Fruit fly (Drosophila melanogaster) whole organism, embryonic: ENCODE data around the gene Ku80.

ENCODE experiments used
- CG10366 ChIP-seq: fragments of 200-800 bp; sonication (Bioruptor generic); IDR thresholded peaks from 2 replicates; pipeline ENCODE4 v1.3.6; 2022; ENCODE audit warnings: missing biosample characterization, missing genetic modification characterization
- CG10565 ChIP-seq: fragments of 200-800 bp; sonication (Bioruptor generic); optimal IDR thresholded peaks from 3 replicates; lab custom pipeline; 2016; ENCODE audit warnings: missing biosample characterization, mild to moderate bottlenecking, missing genetic modification characterization
- CG12071 ChIP-seq: fragments of 200-800 bp; sonication (Bioruptor generic); optimal IDR thresholded peaks from 3 replicates; lab custom pipeline; 2018; ENCODE audit warnings: missing biosample characterization, mild to moderate bottlenecking, missing genetic modification characterization
- CG12236 ChIP-seq: fragments of 200-800 bp; sonication (Bioruptor generic); optimal IDR thresholded peaks from 2 replicates; lab custom pipeline; 2016; ENCODE audit warnings: missing biosample characterization, missing genetic modification characterization
- CG14710 ChIP-seq: fragments of 200-800 bp; sonication (Bioruptor generic); optimal IDR thresholded peaks from 3 replicates; lab custom pipeline; 2019; ENCODE audit warnings: missing biosample characterization, mild to moderate bottlenecking, missing genetic modification characterization, moderate library complexity
- CG15696 ChIP-seq: fragments of 200-800 bp; sonication (Bioruptor generic); optimal IDR thresholded peaks from 2 replicates; lab custom pipeline; 2019; ENCODE audit warnings: missing biosample characterization, mild to moderate bottlenecking, missing genetic modification characterization, moderate library complexity
- CG17568 ChIP-seq: fragments of 200-800 bp; sonication (Bioruptor generic); optimal IDR thresholded peaks from 2 replicates; lab custom pipeline; 2018; ENCODE audit warnings: missing biosample characterization, mild to moderate bottlenecking, missing genetic modification characterization, moderate library complexity
- CG17829 ChIP-seq: fragments of 200-800 bp; optimal IDR thresholded peaks from 2 replicates; lab custom pipeline; 2019; ENCODE audit warnings: missing biosample characterization, mild to moderate bottlenecking, missing genetic modification characterization, moderate library complexity
- CG2678 ChIP-seq: fragments of 200-800 bp; sonication (Bioruptor generic); optimal IDR thresholded peaks from 3 replicates; lab custom pipeline; 2019; ENCODE audit warnings: missing biosample characterization, mild to moderate bottlenecking, missing genetic modification characterization, moderate library complexity
- CG6175 ChIP-seq: fragments of 200-800 bp; sonication (Bioruptor generic); IDR thresholded peaks from 3 replicates; pipeline ENCODE4 v1.3.6; 2022; ENCODE audit warnings: missing biosample characterization, missing genetic modification characterization
- CG7372 ChIP-seq: fragments of 200-800 bp; sonication (Bioruptor generic); IDR thresholded peaks from 2 replicates; pipeline ENCODE4 v1.3.6; 2022; ENCODE audit warnings: missing biosample characterization, missing genetic modification characterization
- CG8359 ChIP-seq: fragments of 200-800 bp; sonication (Bioruptor generic); optimal IDR thresholded peaks from 2 replicates; lab custom pipeline; 2017; ENCODE audit warnings: missing biosample characterization, mild to moderate bottlenecking, missing genetic modification characterization, borderline replicate concordance
- CG8944 ChIP-seq: fragments of 200-800 bp; sonication (Bioruptor generic); optimal IDR thresholded peaks from 3 replicates; lab custom pipeline; 2016; ENCODE audit warnings: missing biosample characterization, missing genetic modification characterization
- CTCF ChIP-seq: fragments of 200-800 bp; sonication (Bioruptor generic); optimal IDR thresholded peaks from 2 replicates; lab custom pipeline; 2017; ENCODE audit warnings: missing biosample characterization, mild to moderate bottlenecking, missing genetic modification characterization, moderate library complexity
- Camta ChIP-seq: fragments of 200-800 bp; sonication (Bioruptor generic); optimal IDR thresholded peaks from 2 replicates; lab custom pipeline; 2016; ENCODE audit warnings: missing biosample characterization, missing genetic modification characterization
- Dll ChIP-seq: fragments of 200-800 bp; sonication (Bioruptor generic); IDR thresholded peaks from 4 replicates; pipeline ENCODE4 v1.3.6; 2022; ENCODE audit warnings: missing biosample characterization, missing genetic modification characterization; ENCODE audit not compliant: partially characterized antibody
- E2f2 ChIP-seq: fragments of 200-800 bp; sonication (Bioruptor generic); IDR thresholded peaks from 2 replicates; pipeline ENCODE4 v1.3.6; 2022; ENCODE audit warnings: missing biosample characterization, missing genetic modification characterization
- HLH54F ChIP-seq: fragments of 200-800 bp; sonication (Bioruptor generic); optimal IDR thresholded peaks from 3 replicates; lab custom pipeline; 2016; ENCODE audit warnings: missing biosample characterization, missing genetic modification characterization
- Max ChIP-seq: fragments of 200-800 bp; sonication (Bioruptor generic); optimal IDR thresholded peaks from 2 replicates; lab custom pipeline; 2016; ENCODE audit warnings: missing biosample characterization, mild to moderate bottlenecking, missing genetic modification characterization
- NC2β ChIP-seq: fragments of 200-800 bp; sonication (Bioruptor generic); optimal IDR thresholded peaks from 2 replicates; lab custom pipeline; 2016; ENCODE audit warnings: missing biosample characterization, missing genetic modification characterization
- NK7.1 ChIP-seq: fragments of 200-800 bp; sonication (Bioruptor generic); optimal IDR thresholded peaks from 3 replicates; lab custom pipeline; 2016; ENCODE audit warnings: missing biosample characterization, missing genetic modification characterization
- Oli ChIP-seq: fragments of 200-800 bp; sonication (Bioruptor generic); optimal IDR thresholded peaks from 2 replicates; lab custom pipeline; 2018; ENCODE audit warnings: missing biosample characterization, mild to moderate bottlenecking, missing genetic modification characterization, moderate library complexity
- Poxn ChIP-seq: fragments of 200-800 bp; sonication (Bioruptor generic); IDR thresholded peaks from 2 replicates; pipeline ENCODE4 v1.3.6; 2022; ENCODE audit warnings: missing biosample characterization, missing genetic modification characterization
- Sry-β ChIP-seq: fragments of 200-800 bp; sonication (Bioruptor generic); optimal IDR thresholded peaks from 2 replicates; lab custom pipeline; 2018; ENCODE audit warnings: missing biosample characterization, mild to moderate bottlenecking, missing genetic modification characterization, moderate library complexity
- TFAM ChIP-seq: fragments of 200-800 bp; sonication (Bioruptor generic); optimal IDR thresholded peaks from 2 replicates; lab custom pipeline; 2017; ENCODE audit warnings: missing biosample characterization, missing genetic modification characterization, inconsistent platforms
- Trl ChIP-seq, 3 experiments: fragments of >200 bp in 2 of 3; fragments of 200-800 bp in 1 of 3; sonication (Bioruptor generic) in 1 of 3; optimal IDR thresholded peaks; 2 replicates in 1 of 3; 3 replicates in 2 of 3; lab custom pipeline; 2016 to 2017; ENCODE audit warnings: missing biosample characterization in 1 of 3, missing genetic modification characterization in 1 of 3
- YL-1 ChIP-seq: fragments of 200-800 bp; sonication (Bioruptor generic); optimal IDR thresholded peaks from 3 replicates; lab custom pipeline; 2017; ENCODE audit warnings: missing biosample characterization, mild to moderate bottlenecking, missing genetic modification characterization
- bab2 ChIP-seq: fragments of 200-800 bp; sonication (Bioruptor generic); optimal IDR thresholded peaks from 2 replicates; lab custom pipeline; 2016; ENCODE audit warnings: missing biosample characterization, missing genetic modification characterization
- cato ChIP-seq: fragments of 200-800 bp; sonication (Bioruptor generic); optimal IDR thresholded peaks from 2 replicates; lab custom pipeline; 2016; ENCODE audit warnings: missing biosample characterization, missing genetic modification characterization, borderline replicate concordance
- caup ChIP-seq: fragments of 200-800 bp; sonication (Bioruptor generic); optimal IDR thresholded peaks from 3 replicates; lab custom pipeline; 2017; ENCODE audit warnings: missing biosample characterization, mild to moderate bottlenecking, missing genetic modification characterization, moderate library complexity; ENCODE audit not compliant: severe bottlenecking
- dati ChIP-seq: fragments of 200-800 bp; sonication (Bioruptor generic); IDR thresholded peaks from 2 replicates; pipeline ENCODE4 v1.3.6; 2022; ENCODE audit warnings: missing biosample characterization, missing genetic modification characterization
- exex ChIP-seq: fragments of 200-800 bp; sonication (Bioruptor generic); optimal IDR thresholded peaks from 4 replicates; lab custom pipeline; 2018; ENCODE audit warnings: missing biosample characterization, mild to moderate bottlenecking, missing genetic modification characterization, moderate library complexity
- ham ChIP-seq: fragments of 200-800 bp; sonication (Bioruptor generic); IDR thresholded peaks from 2 replicates; pipeline ENCODE4 v1.3.6; 2022; ENCODE audit warnings: missing biosample characterization, missing genetic modification characterization
- jumu ChIP-seq: fragments of 200-800 bp; sonication (Bioruptor generic); optimal IDR thresholded peaks from 3 replicates; lab custom pipeline; 2016; ENCODE audit warnings: missing biosample characterization, missing genetic modification characterization
- ken ChIP-seq: fragments of 200-800 bp; sonication (Bioruptor generic); IDR thresholded peaks from 3 replicates; pipeline ENCODE4 v1.3.6; 2022; ENCODE audit warnings: missing biosample characterization, missing genetic modification characterization
- lola ChIP-seq, 3 experiments: fragments of >200 bp in 2 of 3; fragments of 200-800 bp in 1 of 3; sonication (Bioruptor generic) in 1 of 3; optimal IDR thresholded peaks; 2 replicates each; lab custom pipeline; 2017 to 2019; ENCODE audit warnings: missing biosample characterization in 3 of 3, missing genetic modification characterization in 3 of 3, mild to moderate bottlenecking in 1 of 3, moderate library complexity in 1 of 3
- pita ChIP-seq: fragments of 200-800 bp; sonication (Bioruptor generic); optimal IDR thresholded peaks from 2 replicates; lab custom pipeline; 2017; ENCODE audit warnings: missing biosample characterization, mild to moderate bottlenecking, missing genetic modification characterization
- rib ChIP-seq: fragments of 200-800 bp; sonication (Bioruptor generic); IDR thresholded peaks from 2 replicates; pipeline ENCODE4 v1.3.6; 2022; ENCODE audit warnings: missing biosample characterization, missing genetic modification characterization
- sens-2 ChIP-seq: fragments of 200-800 bp; sonication (Bioruptor generic); IDR thresholded peaks from 2 replicates; pipeline ENCODE4 v1.3.6; 2022; ENCODE audit warnings: missing biosample characterization, missing genetic modification characterization
- tin ChIP-seq: fragments of 200-800 bp; sonication (Bioruptor generic); optimal IDR thresholded peaks from 3 replicates; lab custom pipeline; 2016; ENCODE audit warnings: missing biosample characterization, missing genetic modification characterization
- tup ChIP-seq: fragments of 200-800 bp; sonication (Bioruptor generic); optimal IDR thresholded peaks from 2 replicates; lab custom pipeline; 2016; ENCODE audit warnings: missing biosample characterization, mild to moderate bottlenecking, missing genetic modification characterization, moderate library complexity
- twi ChIP-seq: fragments of 200-800 bp; optimal IDR thresholded peaks from 2 replicates; lab custom pipeline; 2019; ENCODE audit warnings: missing biosample characterization, mild to moderate bottlenecking, missing genetic modification characterization, moderate library complexity
- vnd ChIP-seq: fragments of 200-800 bp; sonication (Bioruptor generic); IDR thresholded peaks from 3 replicates; pipeline ENCODE4 v1.3.6; 2022; ENCODE audit warnings: missing biosample characterization, missing genetic modification characterization; ENCODE audit not compliant: partially characterized antibody

Gene Ku80

dm6 chr2L:15761409-15762407, 9.3 kb downstream of the Ku80 start (continued):
- peak; percentile 56 for TF ChIP-seq twi
- no peak for TF ChIP-seq CG17568
- peak; percentile 72; the same call in 2 of the 3 replicates for TF ChIP-seq ken (GFP tag; lab: Robert Waterston, UW)
- TF ChIP-seq Trl (optimal IDR thresholded peaks at IDR 0.05; lab: Kevin White, UChicago), result no peak
- TF ChIP-seq Trl (GFP tag; optimal IDR thresholded peaks at IDR 0.05; lab: Kevin White, UChicago), result no peak
- no peak for TF ChIP-seq pita (GFP tag; lab: Kevin White, UChicago)
- peak; percentile 43 for TF ChIP-seq YL-1
- TF ChIP-seq cato (GFP tag; lab: Kevin White, UChicago), result peak; percentile 60
- peak; percentile 50 for TF ChIP-seq bab2
- no peak for TF ChIP-seq jumu (GFP tag; lab: Kevin White, UChicago)
- TF ChIP-seq CG10366 (GFP tag; lab: Robert Waterston, UW), result peak; percentile 87
- TF ChIP-seq Poxn, result no peak
- no peak for TF ChIP-seq vnd
- no peak for TF ChIP-seq rib (GFP tag; lab: Robert Waterston, UW)
- no peak for TF ChIP-seq tup
- peak; percentile 79 for TF ChIP-seq Oli
- TF ChIP-seq Camta (GFP tag; lab: Kevin White, UChicago), result no peak
- TF ChIP-seq CG12236 (GFP tag; lab: Kevin White, UChicago), result peak; percentile 9
- TF ChIP-seq E2f2 (GFP tag; lab: Robert Waterston, UW), result peak; percentile 46; the same call in 1 of the 2 replicates
- peak; percentile 76 for TF ChIP-seq CG15696 (tag; lab: Kevin White, UChicago)
- no peak for TF ChIP-seq HLH54F (GFP tag; lab: Kevin White, UChicago)
- peak; percentile 70 for TF ChIP-seq CG7372 (GFP tag; lab: Robert Waterston, UW)
- TF ChIP-seq NK7.1, result peak; percentile 19
- TF ChIP-seq CG17829, result peak; percentile 81
- no peak for TF ChIP-seq ham (GFP tag; lab: Robert Waterston, UW)
- TF ChIP-seq CG2678 (tag; lab: Kevin White, UChicago), result peak; percentile 86
- TF ChIP-seq exex (tag; lab: Kevin White, UChicago), result no peak
- TF ChIP-seq TFAM, result no peak
- peak; percentile 51 for TF ChIP-seq caup (GFP tag; lab: Kevin White, UChicago)
- TF ChIP-seq CTCF (GFP tag; lab: Kevin White, UChicago), result no peak
- peak; percentile 15 for TF ChIP-seq CG8944 (GFP tag; lab: Kevin White, UChicago)
- TF ChIP-seq NC2β (GFP tag; lab: Kevin White, UChicago), result peak; percentile 22
- no peak for TF ChIP-seq Dll (GFP tag; lab: Robert Waterston, UW)
- 0 out of 2 replicates have a peak, but pooled peaks have one; percentile 53 for TF ChIP-seq dati (GFP tag; lab: Robert Waterston, UW)
- no peak for TF ChIP-seq CG10565
- TF ChIP-seq lola (GFP tag; optimal IDR thresholded peaks at IDR 0.05; lab: Kevin White, UChicago), result peak in 1 of 3 experiments; percentile 82
- no peak for TF ChIP-seq CG6175 (GFP tag; lab: Robert Waterston, UW)
- peak; percentile 5 for TF ChIP-seq Sry-β (GFP tag; lab: Kevin White, UChicago)
- TF ChIP-seq sens-2 (GFP tag; lab: Robert Waterston, UW), result peak; percentile 52; the same call in 1 of the 2 replicates
- peak; percentile 55 for TF ChIP-seq tin
- peak; percentile 21 for TF ChIP-seq CG8359 (GFP tag; lab: Kevin White, UChicago)
- no peak for TF ChIP-seq CG12071
- peak; percentile 71 for TF ChIP-seq CG14710
- peak; percentile 48 for TF ChIP-seq Max
